Fruit fly (Drosophila melanogaster) whole organism, embryonic: ENCODE results near the gene Tsp74F.

Experiments
- Blimp-1 ChIP-seq: fragments of 200-800 bp; sonication (Bioruptor generic); optimal IDR thresholded peaks from 3 replicates; lab custom pipeline; 2018; ENCODE audit warnings: missing biosample characterization, missing genetic modification characterization, mild to moderate bottlenecking, moderate library complexity, missing genetic modification reagents
- CG10267 ChIP-seq: fragments of 200-800 bp; sonication (Bioruptor generic); optimal IDR thresholded peaks from 2 replicates; lab custom pipeline; 2018; ENCODE audit warnings: missing biosample characterization, mild to moderate bottlenecking, missing genetic modification characterization, moderate library complexity
- CG10274 ChIP-seq: fragments of 200-800 bp; sonication (Bioruptor generic); optimal IDR thresholded peaks from 3 replicates; lab custom pipeline; 2017; ENCODE audit warnings: missing biosample characterization, mild to moderate bottlenecking, missing genetic modification characterization
- CG12236 ChIP-seq: fragments of 200-800 bp; sonication (Bioruptor generic); optimal IDR thresholded peaks from 2 replicates; lab custom pipeline; 2016; ENCODE audit warnings: missing biosample characterization, missing genetic modification characterization
- CG12299 ChIP-seq: fragments of 200-800 bp; sonication (Bioruptor generic); optimal IDR thresholded peaks from 2 replicates; lab custom pipeline; 2018; ENCODE audit warnings: missing biosample characterization, mild to moderate bottlenecking, missing genetic modification characterization
- CG12942 ChIP-seq: fragments of 200-800 bp; sonication (Bioruptor generic); optimal IDR thresholded peaks from 3 replicates; lab custom pipeline; 2016; ENCODE audit warnings: missing biosample characterization, missing genetic modification characterization
- CG14965 ChIP-seq: fragments of 200-800 bp; sonication (Bioruptor generic); optimal IDR thresholded peaks from 2 replicates; lab custom pipeline; 2016; ENCODE audit warnings: missing biosample characterization, missing genetic modification characterization, borderline replicate concordance
- CG15479 ChIP-seq: fragments of 200-800 bp; sonication (Bioruptor generic); optimal IDR thresholded peaks from 3 replicates; lab custom pipeline; 2019; ENCODE audit warnings: missing biosample characterization, mild to moderate bottlenecking, missing genetic modification characterization, moderate library complexity
- CG16863 ChIP-seq: fragments of 200-800 bp; sonication (Bioruptor generic); optimal IDR thresholded peaks from 3 replicates; lab custom pipeline; 2016; ENCODE audit warnings: missing biosample characterization, missing genetic modification characterization
- CG17328 ChIP-seq: fragments of 200-800 bp; sonication (Bioruptor generic); IDR thresholded peaks from 2 replicates; pipeline ENCODE4 v1.3.6; 2022; ENCODE audit warnings: missing biosample characterization, missing genetic modification characterization
- CG34376 ChIP-seq: fragments of 200-800 bp; sonication (Bioruptor generic); optimal IDR thresholded peaks from 2 replicates; lab custom pipeline; 2018; ENCODE audit warnings: missing biosample characterization, mild to moderate bottlenecking, missing genetic modification characterization
- CG4328 ChIP-seq: fragments of 200-800 bp; sonication (Bioruptor generic); optimal IDR thresholded peaks from 3 replicates; lab custom pipeline; 2017; ENCODE audit warnings: missing biosample characterization, missing genetic modification reagents, missing genetic modification characterization
- CG4730 ChIP-seq: fragments of 200-800 bp; sonication (Bioruptor generic); IDR thresholded peaks from 2 replicates; pipeline ENCODE4 v1.3.6; 2022; ENCODE audit warnings: missing biosample characterization, missing genetic modification characterization
- CG5180 ChIP-seq: fragments of 200-800 bp; sonication (Bioruptor generic); optimal IDR thresholded peaks from 3 replicates; lab custom pipeline; 2017; ENCODE audit warnings: missing biosample characterization, missing genetic modification characterization, mild to moderate bottlenecking, moderate library complexity, missing genetic modification reagents
- CG6765 ChIP-seq: fragments of 200-800 bp; sonication (Bioruptor generic); optimal IDR thresholded peaks from 3 replicates; lab custom pipeline; 2017; ENCODE audit warnings: missing biosample characterization, mild to moderate bottlenecking, missing genetic modification characterization
- CG7928 ChIP-seq: fragments of 200-800 bp; sonication (Bioruptor generic); optimal IDR thresholded peaks from 2 replicates; lab custom pipeline; 2017; ENCODE audit warnings: missing biosample characterization, mild to moderate bottlenecking, missing genetic modification characterization
- CG8388 ChIP-seq: fragments of 200-800 bp; sonication (Bioruptor generic); optimal IDR thresholded peaks from 2 replicates; lab custom pipeline; 2019; ENCODE audit warnings: missing biosample characterization, mild to moderate bottlenecking, missing genetic modification characterization, moderate library complexity
- Drgx ChIP-seq: fragments of 200-800 bp; sonication (Bioruptor generic); IDR thresholded peaks from 2 replicates; pipeline ENCODE4 v1.3.6; 2022; ENCODE audit warnings: missing biosample characterization, missing genetic modification characterization
- E2f1 ChIP-seq: fragments of 200-800 bp; sonication (Bioruptor generic); IDR thresholded peaks from 2 replicates; pipeline ENCODE4 v1.3.6; 2022; ENCODE audit warnings: missing biosample characterization, missing genetic modification characterization
- E2f2 ChIP-seq: fragments of 200-800 bp; sonication (Bioruptor generic); IDR thresholded peaks from 2 replicates; pipeline ENCODE4 v1.3.6; 2022; ENCODE audit warnings: missing biosample characterization, missing genetic modification characterization
- Ets97D ChIP-seq: fragments of 200-800 bp; sonication (Bioruptor generic); optimal IDR thresholded peaks from 3 replicates; lab custom pipeline; 2016; ENCODE audit warnings: missing biosample characterization, missing genetic modification characterization
- Med ChIP-seq: fragments of 200-800 bp; sonication (Bioruptor generic); peaks from one replicate; lab custom pipeline; 2016; ENCODE audit warnings: missing biosample characterization, missing genetic modification characterization, mild to moderate bottlenecking, inconsistent platforms, moderate library complexity
- NFAT ChIP-seq: fragments of 200-800 bp; sonication (Bioruptor generic); IDR thresholded peaks from 2 replicates; pipeline ENCODE4 v1.3.6; 2022; ENCODE audit warnings: missing biosample characterization, missing genetic modification characterization
- Opbp ChIP-seq: fragments of 200-800 bp; sonication (Bioruptor generic); IDR thresholded peaks from 3 replicates; pipeline ENCODE4 v1.3.6; 2022; ENCODE audit warnings: missing biosample characterization, missing genetic modification characterization; ENCODE audit not compliant: partially characterized antibody
- Poxn ChIP-seq: fragments of 200-800 bp; sonication (Bioruptor generic); IDR thresholded peaks from 2 replicates; pipeline ENCODE4 v1.3.6; 2022; ENCODE audit warnings: missing biosample characterization, missing genetic modification characterization
- Taf1 ChIP-seq: fragments of 200-800 bp; sonication (Bioruptor generic); IDR thresholded peaks from 2 replicates; pipeline ENCODE4 v1.3.6; 2022; ENCODE audit warnings: missing biosample characterization, missing genetic modification characterization
- Xbp1 ChIP-seq: fragments of 200-800 bp; sonication (Bioruptor generic); optimal IDR thresholded peaks from 3 replicates; lab custom pipeline; 2016; ENCODE audit warnings: missing biosample characterization, mild to moderate bottlenecking, missing genetic modification characterization
- Xrp1 ChIP-seq: fragments of 200-800 bp; sonication (Bioruptor generic); IDR thresholded peaks from 2 replicates; pipeline ENCODE4 v1.3.6; 2022; ENCODE audit warnings: missing biosample characterization, missing genetic modification characterization
- chn ChIP-seq: fragments of 200-800 bp; sonication (Bioruptor generic); optimal IDR thresholded peaks from 2 replicates; lab custom pipeline; 2016; ENCODE audit warnings: missing biosample characterization, missing genetic modification characterization
- corto ChIP-seq: fragments of 200-800 bp; sonication (Bioruptor generic); optimal IDR thresholded peaks from 2 replicates; lab custom pipeline; 2016; ENCODE audit warnings: missing biosample characterization, mild to moderate bottlenecking, missing genetic modification characterization, moderate library complexity
- croc ChIP-seq: fragments of 200-800 bp; sonication (Bioruptor generic); conservative IDR thresholded peaks from 3 replicates; pipeline ENCODE4 v1.3.6; 2022; ENCODE audit warnings: missing biosample characterization, missing genetic modification characterization
- dysf ChIP-seq: fragments of 200-800 bp; sonication (Bioruptor generic); IDR thresholded peaks from 3 replicates; pipeline ENCODE4 v1.3.6; 2022; ENCODE audit warnings: missing biosample characterization, missing genetic modification characterization
- en ChIP-seq: fragments of 200-800 bp; sonication (Bioruptor generic); optimal IDR thresholded peaks from 2 replicates; lab custom pipeline; 2016; ENCODE audit warnings: missing biosample characterization, missing genetic modification characterization
- fru ChIP-seq: fragments of >200 bp; optimal IDR thresholded peaks from 2 replicates; lab custom pipeline; 2017
- fu2 ChIP-seq: fragments of 200-800 bp; sonication (Bioruptor generic); optimal IDR thresholded peaks from 2 replicates; lab custom pipeline; 2016; ENCODE audit warnings: missing biosample characterization, missing genetic modification characterization
- ham ChIP-seq: fragments of 200-800 bp; sonication (Bioruptor generic); IDR thresholded peaks from 2 replicates; pipeline ENCODE4 v1.3.6; 2022; ENCODE audit warnings: missing biosample characterization, missing genetic modification characterization
- hb ChIP-seq: fragments of 200-800 bp; sonication (Bioruptor generic); IDR thresholded peaks from 3 replicates; pipeline ENCODE4 v1.3.6; 2022; ENCODE audit warnings: missing biosample characterization, missing genetic modification characterization; ENCODE audit not compliant: partially characterized antibody
- jigr1 ChIP-seq: fragments of 200-800 bp; sonication (Bioruptor generic); IDR thresholded peaks from 3 replicates; pipeline ENCODE4 v1.3.6; 2022; ENCODE audit warnings: missing biosample characterization, missing genetic modification characterization
- luna ChIP-seq: fragments of 200-800 bp; sonication (Bioruptor generic); optimal IDR thresholded peaks from 2 replicates; lab custom pipeline; 2016; ENCODE audit warnings: missing biosample characterization, missing genetic modification characterization
- mam ChIP-seq: fragments of 200-800 bp; sonication (Bioruptor generic); optimal IDR thresholded peaks from 3 replicates; lab custom pipeline; 2016; ENCODE audit warnings: missing biosample characterization, missing genetic modification characterization
- odd ChIP-seq: fragments of 200-800 bp; sonication (Bioruptor generic); optimal IDR thresholded peaks from 2 replicates; lab custom pipeline; 2017; ENCODE audit warnings: missing biosample characterization, mild to moderate bottlenecking, missing genetic modification characterization
- p53 ChIP-seq: fragments of 200-800 bp; sonication (Bioruptor generic); optimal IDR thresholded peaks from 2 replicates; lab custom pipeline; 2016; ENCODE audit warnings: missing biosample characterization, missing genetic modification characterization
- prd ChIP-seq, 3 experiments: fragments of >200 bp in 2 of 3; fragments of 200-800 bp in 1 of 3; sonication (Bioruptor generic) in 1 of 3; optimal IDR thresholded peaks in 2 of 3; IDR thresholded peaks in 1 of 3; 2 replicates in 2 of 3; 3 replicates in 1 of 3; pipeline versions ENCODE4 v1.3.6 to Lab custom; 2017 to 2022; ENCODE audit warnings: missing biosample characterization in 1 of 3, missing genetic modification characterization in 1 of 3
- pros ChIP-seq: fragments of 200-800 bp; sonication (Bioruptor generic); optimal IDR thresholded peaks from 3 replicates; lab custom pipeline; 2019; ENCODE audit warnings: missing biosample characterization, mild to moderate bottlenecking, missing genetic modification characterization, moderate library complexity
- row ChIP-seq: fragments of 200-800 bp; sonication (Bioruptor generic); IDR thresholded peaks from 3 replicates; pipeline ENCODE4 v1.3.6; 2022; ENCODE audit warnings: missing biosample characterization, missing genetic modification characterization
- scrt ChIP-seq: fragments of 200-800 bp; sonication (Bioruptor generic); optimal IDR thresholded peaks from 2 replicates; lab custom pipeline; 2018; ENCODE audit warnings: missing biosample characterization, mild to moderate bottlenecking, missing genetic modification characterization, moderate library complexity
- sens-2 ChIP-seq: fragments of 200-800 bp; sonication (Bioruptor generic); IDR thresholded peaks from 2 replicates; pipeline ENCODE4 v1.3.6; 2022; ENCODE audit warnings: missing biosample characterization, missing genetic modification characterization
- sim ChIP-seq: fragments of 200-800 bp; sonication (Bioruptor generic); IDR thresholded peaks from 2 replicates; pipeline ENCODE4 v1.3.6; 2022; ENCODE audit warnings: missing biosample characterization, missing genetic modification characterization
- slbo ChIP-seq: fragments of 200-800 bp; sonication (Bioruptor generic); IDR thresholded peaks from 2 replicates; pipeline ENCODE4 v1.3.6; 2022; ENCODE audit warnings: missing biosample characterization, missing genetic modification characterization
- sug ChIP-seq: fragments of 200-800 bp; optimal IDR thresholded peaks from 2 replicates; lab custom pipeline; 2019; ENCODE audit warnings: missing biosample characterization, mild to moderate bottlenecking, missing genetic modification characterization, moderate library complexity
- yki ChIP-seq: fragments of >200 bp; optimal IDR thresholded peaks from 3 replicates; lab custom pipeline; 2018
- z ChIP-seq: fragments of 200-800 bp; sonication (Bioruptor generic); IDR thresholded peaks from 3 replicates; pipeline ENCODE4 v1.3.6; 2022; ENCODE audit warnings: missing biosample characterization, missing genetic modification characterization

Tsp74F gene

DNA sequence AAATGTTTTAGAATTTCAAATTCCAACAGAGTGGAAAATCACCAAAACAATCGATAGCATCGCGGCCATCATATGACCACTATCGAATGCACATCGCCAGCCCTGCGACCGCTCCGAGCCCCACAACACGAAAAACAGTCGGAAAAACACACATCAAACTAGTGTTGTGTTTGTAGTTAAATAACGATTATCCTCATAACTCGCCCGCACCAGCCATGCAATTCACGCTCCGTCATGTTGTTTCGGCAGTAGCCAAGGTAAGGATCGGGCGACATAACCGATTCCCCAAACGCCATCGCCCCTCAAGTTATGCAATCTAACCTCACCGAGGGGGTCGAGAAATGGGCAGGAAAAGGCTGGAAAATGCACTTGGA lies 48.7 kb downstream of the Tsp74F start (continued):
- TF ChIP-seq pros (GFP tag; lab: Kevin White, UChicago) (no peak), Blimp-1 (GFP tag; lab: Kevin White, UChicago) (no peak), luna (GFP tag; lab: Kevin White, UChicago) (no peak), Drgx (GFP tag; lab: Robert Waterston, UW) (peak; percentile 20; the same call in 1 of the 2 replicates), CG14965 (GFP tag; lab: Kevin White, UChicago) (no peak), E2f1 (GFP tag; lab: Robert Waterston, UW) (no peak), E2f2 (peak; percentile 48), row (GFP tag; lab: Robert Waterston, UW) (peak; percentile 67), jigr1 (no peak), Xrp1 (no peak), CG15479 (GFP tag; lab: Kevin White, UChicago) (no peak), dysf (GFP tag; lab: Robert Waterston, UW) (0 out of 3 replicates have a peak, but pooled peaks have one; percentile 15), CG5180 (GFP tag; lab: Kevin White, UChicago) (peak; percentile 63), CG10274 (GFP tag; lab: Kevin White, UChicago) (no peak), slbo (GFP tag; lab: Robert Waterston, UW) (peak; percentile 57; the same call in 1 of the 2 replicates), CG7928 (peak; percentile 88), Opbp (peak; percentile 84; the same call in 2 of the 3 replicates), CG8388 (no peak), fru (lab: Kevin White, UChicago) (no peak), yki (lab: Kevin White, UChicago) (no peak), CG34376 (GFP tag; lab: Kevin White, UChicago) (no peak), Taf1 (GFP tag; lab: Robert Waterston, UW) (no peak), odd (GFP tag; lab: Kevin White, UChicago) (no peak), fu2 (GFP tag; lab: Kevin White, UChicago) (peak; percentile 30), CG10267 (tag; lab: Kevin White, UChicago) (no peak), p53 (GFP tag; lab: Kevin White, UChicago) (no peak), CG6765 (GFP tag; lab: Kevin White, UChicago) (no peak), CG4730 (GFP tag; lab: Robert Waterston, UW) (no peak), corto (GFP tag; lab: Kevin White, UChicago) (no peak), CG12942 (GFP tag; lab: Kevin White, UChicago) (no peak), en (GFP tag; lab: Kevin White, UChicago) (no peak), z (GFP tag; lab: Robert Waterston, UW) (no peak), scrt (GFP tag; lab: Kevin White, UChicago) (no peak), sens-2 (GFP tag; lab: Robert Waterston, UW) (no peak), chn (peak; percentile 29), CG17328 (GFP tag; lab: Robert Waterston, UW) (no peak), Poxn (no peak), sug (tag; lab: Kevin White, UChicago) (peak; percentile 57), Xbp1 (GFP tag; lab: Kevin White, UChicago) (peak; percentile 5), CG4328 (GFP tag; lab: Kevin White, UChicago) (no peak), croc (GFP tag; lab: Robert Waterston, UW) (no peak), sim (GFP tag; lab: Robert Waterston, UW) (no peak), CG12236 (GFP tag; lab: Kevin White, UChicago) (no peak), mam (GFP tag; lab: Kevin White, UChicago) (peak; percentile 21), ham (GFP tag; lab: Robert Waterston, UW) (no peak), NFAT (GFP tag; lab: Robert Waterston, UW) (peak; percentile 91), CG12299 (tag; lab: Kevin White, UChicago) (no peak), Med (GFP tag; lab: Kevin White, UChicago) (no peak), Ets97D (GFP tag; lab: Kevin White, UChicago) (no peak), prd (optimal IDR thresholded peaks at IDR 0.05; lab: Kevin White, UChicago) (no peak), prd (GFP tag; IDR thresholded peaks at IDR 0.05; lab: Robert Waterston, UW) (no peak), CG16863 (GFP tag; lab: Kevin White, UChicago) (no peak), hb (peak; percentile 71)
